Fruit fly (Drosophila melanogaster) whole organism, embryonic: ENCODE results near the gene CG18234.
A peak's percentile ranks its signal among the peaks of the same experiment; 100 is the strongest.

Experiments
- Adf1 ChIP-seq: fragments of 200-800 bp; sonication (Bioruptor generic); IDR thresholded peaks from 2 replicates; pipeline ENCODE4 v1.3.6; 2022; ENCODE audit warnings: missing biosample characterization, missing genetic modification characterization
- Antp ChIP-seq: fragments of 200-800 bp; sonication (Bioruptor generic); optimal IDR thresholded peaks from 3 replicates; lab custom pipeline; 2016; ENCODE audit warnings: missing biosample characterization, missing genetic modification characterization
- Bdp1 ChIP-seq: fragments of 200-800 bp; sonication (Bioruptor generic); optimal IDR thresholded peaks from 3 replicates; lab custom pipeline; 2016; ENCODE audit warnings: missing biosample characterization, missing genetic modification characterization
- CG10321 ChIP-seq: fragments of 200-800 bp; sonication (Bioruptor generic); IDR thresholded peaks from 2 replicates; pipeline ENCODE4 v1.3.6; 2022; ENCODE audit warnings: missing biosample characterization, missing genetic modification characterization
- CG11247 ChIP-seq: fragments of 200-800 bp; sonication (Bioruptor generic); IDR thresholded peaks from 2 replicates; pipeline ENCODE4 v1.3.6; 2022; ENCODE audit warnings: missing biosample characterization, missing genetic modification characterization
- CG13123 ChIP-seq: fragments of 200-800 bp; sonication (Bioruptor generic); optimal IDR thresholded peaks from 2 replicates; lab custom pipeline; 2016; ENCODE audit warnings: missing biosample characterization, missing genetic modification characterization
- CG15011 ChIP-seq: fragments of 200-800 bp; sonication (Bioruptor generic); optimal IDR thresholded peaks from 3 replicates; lab custom pipeline; 2018; ENCODE audit warnings: missing biosample characterization, mild to moderate bottlenecking, missing genetic modification characterization
- CG15479 ChIP-seq: fragments of 200-800 bp; sonication (Bioruptor generic); optimal IDR thresholded peaks from 3 replicates; lab custom pipeline; 2019; ENCODE audit warnings: missing biosample characterization, mild to moderate bottlenecking, missing genetic modification characterization, moderate library complexity
- CG1603 ChIP-seq: fragments of 200-800 bp; sonication (Bioruptor generic); optimal IDR thresholded peaks from 2 replicates; lab custom pipeline; 2019; ENCODE audit warnings: missing biosample characterization, mild to moderate bottlenecking, missing genetic modification characterization, moderate library complexity
- CG1647 ChIP-seq: fragments of 200-800 bp; sonication (Bioruptor generic); optimal IDR thresholded peaks from 3 replicates; lab custom pipeline; 2016; ENCODE audit warnings: missing biosample characterization, missing genetic modification characterization
- CG17829 ChIP-seq: fragments of 200-800 bp; optimal IDR thresholded peaks from 2 replicates; lab custom pipeline; 2019; ENCODE audit warnings: missing biosample characterization, mild to moderate bottlenecking, missing genetic modification characterization, moderate library complexity
- CG18764 ChIP-seq: fragments of 200-800 bp; sonication (Bioruptor generic); optimal IDR thresholded peaks from 3 replicates; lab custom pipeline; 2016; ENCODE audit warnings: missing biosample characterization, missing genetic modification characterization
- CG3163 ChIP-seq: fragments of 200-800 bp; sonication (Bioruptor generic); optimal IDR thresholded peaks from 3 replicates; lab custom pipeline; 2016; ENCODE audit warnings: missing biosample characterization, missing genetic modification characterization
- CG4328 ChIP-seq: fragments of 200-800 bp; sonication (Bioruptor generic); optimal IDR thresholded peaks from 3 replicates; lab custom pipeline; 2017; ENCODE audit warnings: missing biosample characterization, missing genetic modification reagents, missing genetic modification characterization
- CG4360 ChIP-seq: fragments of 200-800 bp; sonication (Bioruptor generic); IDR thresholded peaks from 2 replicates; pipeline ENCODE4 v1.3.6; 2022; ENCODE audit warnings: missing biosample characterization, missing genetic modification characterization
- CG4617 ChIP-seq: fragments of 200-800 bp; sonication (Bioruptor generic); optimal IDR thresholded peaks from 3 replicates; lab custom pipeline; 2016; ENCODE audit warnings: missing biosample characterization, missing genetic modification characterization, borderline replicate concordance
- CG4730 ChIP-seq: fragments of 200-800 bp; sonication (Bioruptor generic); IDR thresholded peaks from 2 replicates; pipeline ENCODE4 v1.3.6; 2022; ENCODE audit warnings: missing biosample characterization, missing genetic modification characterization
- CG5180 ChIP-seq: fragments of 200-800 bp; sonication (Bioruptor generic); optimal IDR thresholded peaks from 3 replicates; lab custom pipeline; 2017; ENCODE audit warnings: missing biosample characterization, missing genetic modification characterization, mild to moderate bottlenecking, moderate library complexity, missing genetic modification reagents
- CG5953 ChIP-seq: fragments of 200-800 bp; sonication (Bioruptor generic); IDR thresholded peaks from 2 replicates; pipeline ENCODE4 v1.3.6; 2022; ENCODE audit warnings: missing biosample characterization, missing genetic modification characterization
- CG6654 ChIP-seq: fragments of 200-800 bp; sonication (Bioruptor generic); optimal IDR thresholded peaks from 2 replicates; lab custom pipeline; 2017; ENCODE audit warnings: missing biosample characterization, mild to moderate bottlenecking, missing genetic modification characterization
- CG7839 ChIP-seq: fragments of 200-800 bp; sonication (Bioruptor generic); optimal IDR thresholded peaks from 3 replicates; lab custom pipeline; 2018; ENCODE audit warnings: missing biosample characterization, mild to moderate bottlenecking, missing genetic modification characterization, moderate library complexity
- CG9215 ChIP-seq: fragments of 200-800 bp; sonication (Bioruptor generic); IDR thresholded peaks from 2 replicates; pipeline ENCODE4 v1.3.6; 2022; ENCODE audit warnings: missing biosample characterization, missing genetic modification characterization
- CG9727 ChIP-seq: fragments of 200-800 bp; sonication (Bioruptor generic); optimal IDR thresholded peaks from 3 replicates; lab custom pipeline; 2017; ENCODE audit warnings: missing biosample characterization, mild to moderate bottlenecking, missing genetic modification characterization
- Doc2 ChIP-seq: fragments of 200-800 bp; sonication (Bioruptor generic); IDR thresholded peaks from 2 replicates; pipeline ENCODE4 v1.3.6; 2022; ENCODE audit warnings: missing biosample characterization, missing genetic modification characterization
- Dref ChIP-seq: fragments of 200-800 bp; sonication (Bioruptor generic); IDR thresholded peaks from 2 replicates; pipeline ENCODE4 v1.3.6; 2022; ENCODE audit warnings: missing biosample characterization, missing genetic modification characterization
- Elba2 ChIP-seq: fragments of 200-800 bp; sonication (Bioruptor generic); optimal IDR thresholded peaks from 3 replicates; lab custom pipeline; 2016; ENCODE audit warnings: missing biosample characterization, missing genetic modification characterization
- H15 ChIP-seq: fragments of 200-800 bp; sonication (Bioruptor generic); IDR thresholded peaks from 3 replicates; pipeline ENCODE4 v1.3.6; 2022; ENCODE audit warnings: missing biosample characterization, missing genetic modification characterization
- Hmx ChIP-seq: fragments of 200-800 bp; sonication (Bioruptor generic); optimal IDR thresholded peaks from 2 replicates; lab custom pipeline; 2016; ENCODE audit warnings: missing biosample characterization, missing genetic modification characterization
- Oaz ChIP-seq: fragments of 200-800 bp; sonication (Bioruptor generic); IDR thresholded peaks from 2 replicates; pipeline ENCODE4 v1.3.6; 2022; ENCODE audit warnings: missing biosample characterization, missing genetic modification characterization
- Oli ChIP-seq: fragments of 200-800 bp; sonication (Bioruptor generic); optimal IDR thresholded peaks from 2 replicates; lab custom pipeline; 2018; ENCODE audit warnings: missing biosample characterization, mild to moderate bottlenecking, missing genetic modification characterization, moderate library complexity
- TFAM ChIP-seq: fragments of 200-800 bp; sonication (Bioruptor generic); optimal IDR thresholded peaks from 2 replicates; lab custom pipeline; 2017; ENCODE audit warnings: missing biosample characterization, missing genetic modification characterization, inconsistent platforms
- Vsx1 ChIP-seq: fragments of 200-800 bp; sonication (Bioruptor generic); optimal IDR thresholded peaks from 2 replicates; lab custom pipeline; 2017; ENCODE audit warnings: missing biosample characterization, mild to moderate bottlenecking, missing genetic modification characterization, missing genetic modification reagents
- Xrp1 ChIP-seq: fragments of 200-800 bp; sonication (Bioruptor generic); IDR thresholded peaks from 2 replicates; pipeline ENCODE4 v1.3.6; 2022; ENCODE audit warnings: missing biosample characterization, missing genetic modification characterization
- aop ChIP-seq: fragments of 200-800 bp; sonication (Bioruptor generic); IDR thresholded peaks from 2 replicates; pipeline ENCODE4 v1.3.6; 2022; ENCODE audit warnings: missing biosample characterization, missing genetic modification characterization
- br ChIP-seq: fragments of >200 bp; optimal IDR thresholded peaks from 2 replicates; lab custom pipeline; 2017
- dimm ChIP-seq: fragments of 200-800 bp; sonication (Bioruptor generic); IDR thresholded peaks from 2 replicates; pipeline ENCODE4 v1.3.6; 2022; ENCODE audit warnings: missing biosample characterization, missing genetic modification characterization
- disco-r ChIP-seq: fragments of 200-800 bp; sonication (Bioruptor generic); optimal IDR thresholded peaks from 2 replicates; lab custom pipeline; 2016; ENCODE audit warnings: missing biosample characterization, missing genetic modification characterization
- dmrt99B ChIP-seq: fragments of 200-800 bp; sonication (Bioruptor generic); optimal IDR thresholded peaks from 2 replicates; lab custom pipeline; 2018; ENCODE audit warnings: missing biosample characterization, mild to moderate bottlenecking, missing genetic modification characterization, moderate library complexity
- ems ChIP-seq: fragments of 200-800 bp; sonication (Bioruptor generic); optimal IDR thresholded peaks from 3 replicates; lab custom pipeline; 2016; ENCODE audit warnings: missing biosample characterization, missing genetic modification characterization
- grau ChIP-seq: fragments of 200-800 bp; optimal IDR thresholded peaks from 3 replicates; lab custom pipeline; 2019; ENCODE audit warnings: missing biosample characterization, mild to moderate bottlenecking, missing genetic modification characterization, moderate library complexity
- gsb-n ChIP-seq: fragments of 200-800 bp; sonication (Bioruptor generic); optimal IDR thresholded peaks from 3 replicates; lab custom pipeline; 2018; ENCODE audit warnings: missing biosample characterization, mild to moderate bottlenecking, missing genetic modification characterization
- inv ChIP-seq: fragments of 200-800 bp; sonication (Bioruptor generic); IDR thresholded peaks from 2 replicates; pipeline ENCODE4 v1.3.6; 2022; ENCODE audit warnings: missing biosample characterization, missing genetic modification characterization; ENCODE audit not compliant: partially characterized antibody
- peb ChIP-seq: fragments of 200-800 bp; sonication (Bioruptor generic); IDR thresholded peaks from 2 replicates; pipeline ENCODE4 v1.3.6; 2022; ENCODE audit warnings: missing biosample characterization, missing genetic modification characterization
- prd ChIP-seq, 3 experiments: fragments of >200 bp in 2 of 3; fragments of 200-800 bp in 1 of 3; sonication (Bioruptor generic) in 1 of 3; optimal IDR thresholded peaks in 2 of 3; IDR thresholded peaks in 1 of 3; 2 replicates in 2 of 3; 3 replicates in 1 of 3; pipeline versions ENCODE4 v1.3.6 to Lab custom; 2017 to 2022; ENCODE audit warnings: missing biosample characterization in 1 of 3, missing genetic modification characterization in 1 of 3
- pros ChIP-seq: fragments of 200-800 bp; sonication (Bioruptor generic); optimal IDR thresholded peaks from 3 replicates; lab custom pipeline; 2019; ENCODE audit warnings: missing biosample characterization, mild to moderate bottlenecking, missing genetic modification characterization, moderate library complexity
- row ChIP-seq: fragments of 200-800 bp; sonication (Bioruptor generic); IDR thresholded peaks from 3 replicates; pipeline ENCODE4 v1.3.6; 2022; ENCODE audit warnings: missing biosample characterization, missing genetic modification characterization
- sc ChIP-seq, 3 experiments: fragments of >200 bp in 2 of 3; fragments of 200-800 bp in 1 of 3; sonication (Bioruptor generic) in 1 of 3; optimal IDR thresholded peaks; 2 replicates in 2 of 3; 3 replicates in 1 of 3; lab custom pipeline; 2017; ENCODE audit warnings: mild to moderate bottlenecking in 1 of 3, missing biosample characterization in 1 of 3, missing genetic modification characterization in 1 of 3, missing genetic modification reagents in 1 of 3
- ttk ChIP-seq: fragments of 200-800 bp; sonication (Bioruptor generic); IDR thresholded peaks from 2 replicates; pipeline ENCODE4 v2.1.2; 2022; ENCODE audit warnings: missing biosample characterization, missing genetic modification characterization
- tup ChIP-seq: fragments of 200-800 bp; sonication (Bioruptor generic); optimal IDR thresholded peaks from 2 replicates; lab custom pipeline; 2016; ENCODE audit warnings: missing biosample characterization, mild to moderate bottlenecking, missing genetic modification characterization, moderate library complexity
- vvl ChIP-seq: fragments of 200-800 bp; sonication (Bioruptor generic); IDR thresholded peaks from 2 replicates; pipeline ENCODE4 v1.3.6; 2022; ENCODE audit warnings: missing biosample characterization, missing genetic modification characterization
- zfh1 ChIP-seq: fragments of 200-800 bp; sonication (Bioruptor generic); IDR thresholded peaks from 3 replicates; pipeline ENCODE4 v1.3.6; 2022; ENCODE audit warnings: missing biosample characterization, missing genetic modification characterization

CG18234 gene

dm6 chr3L:18625786-18626185 lies 22.6 kb downstream of the CG18234 start, which contains the start of gene MYPT-75D (continued):
- TF ChIP-seq Oli (tag; lab: Kevin White, UChicago) (no peak), Vsx1 (GFP tag; lab: Kevin White, UChicago) (no peak), CG1647 (GFP tag; lab: Kevin White, UChicago) (peak; percentile 2), ttk (GFP tag; lab: Robert Waterston, UW) (no peak), CG10321 (GFP tag; lab: Robert Waterston, UW) (no peak), Hmx (GFP tag; lab: Kevin White, UChicago) (no peak), CG7839 (tag; lab: Kevin White, UChicago) (peak; percentile 32), prd (optimal IDR thresholded peaks at IDR 0.05; lab: Kevin White, UChicago) (no peak), prd (GFP tag; IDR thresholded peaks at IDR 0.05; lab: Robert Waterston, UW) (0 out of 3 replicates have a peak, but pooled peaks have one; percentile 11), pros (GFP tag; lab: Kevin White, UChicago) (no peak), CG5180 (GFP tag; lab: Kevin White, UChicago) (no peak), dmrt99B (no peak), Doc2 (GFP tag; lab: Robert Waterston, UW) (no peak), tup (GFP tag; lab: Kevin White, UChicago) (no peak), CG11247 (GFP tag; lab: Robert Waterston, UW) (no peak), CG4617 (no peak), CG5953 (GFP tag; lab: Robert Waterston, UW) (no peak), dimm (GFP tag; lab: Robert Waterston, UW) (no peak), aop (GFP tag; lab: Robert Waterston, UW) (no peak), disco-r (GFP tag; lab: Kevin White, UChicago) (no peak), inv (GFP tag; lab: Robert Waterston, UW) (peak; percentile 82), CG1603 (tag; lab: Kevin White, UChicago) (peak; percentile 78), Elba2 (no peak), TFAM (GFP tag; lab: Kevin White, UChicago) (no peak), CG9215 (GFP tag; lab: Robert Waterston, UW) (no peak), CG13123 (GFP tag; lab: Kevin White, UChicago) (no peak), vvl (peak; percentile 49), CG4328 (GFP tag; lab: Kevin White, UChicago) (no peak), gsb-n (tag; lab: Kevin White, UChicago) (peak; percentile 17), CG4730 (no peak), CG9727 (GFP tag; lab: Kevin White, UChicago) (no peak), CG4360 (GFP tag; lab: Robert Waterston, UW) (no peak), ems (GFP tag; lab: Kevin White, UChicago) (peak; percentile 14), Adf1 (GFP tag; lab: Robert Waterston, UW) (peak; percentile 39; the same call in 1 of the 2 replicates), grau (tag; lab: Kevin White, UChicago) (peak; percentile 27), zfh1 (no peak), CG17829 (peak; percentile 85), peb (GFP tag; lab: Robert Waterston, UW) (no peak), br (lab: Kevin White, UChicago) (no peak), Oaz (GFP tag; lab: Robert Waterston, UW) (no peak), CG6654 (GFP tag; lab: Kevin White, UChicago) (no peak), row (GFP tag; lab: Robert Waterston, UW) (0 out of 3 replicates have a peak, but pooled peaks have one; percentile 33), Dref (GFP tag; lab: Robert Waterston, UW) (peak; percentile 83), H15 (no peak), CG15011 (no peak), Bdp1 (GFP tag; lab: Kevin White, UChicago) (no peak), Antp (GFP tag; lab: Kevin White, UChicago) (peak; percentile 29), CG15479 (no peak), Xrp1 (GFP tag; lab: Robert Waterston, UW) (0 out of 2 replicates have a peak, but pooled peaks have one; percentile 6), CG3163 (GFP tag; lab: Kevin White, UChicago) (peak; percentile 40), CG18764 (GFP tag; lab: Kevin White, UChicago) (no peak), sc (optimal IDR thresholded peaks at IDR 0.05; lab: Kevin White, UChicago) (no peak), sc (GFP tag; optimal IDR thresholded peaks at IDR 0.05; lab: Kevin White, UChicago) (no peak)
